In genomic region chrX:13005730-13006129, ce11 we compare ENCODE assay signal across 4 worm cellular contexts.
TF ChIP-seq lines count a peak whose summit lies in the region.

No protein-coding gene starts in this region.

TF ChIP-seq in whole organism, L2 larva, 48 proteins besides CTCF, POLR2A, EP300 and RAD21:
- peak; percentile 16 for TF ChIP-seq blmp-1 (tag; optimal IDR thresholded peaks at IDR 0.05; lab: Kevin White, UChicago; ENCODE audit: insufficient read depth)
- peak; percentile 64 for TF ChIP-seq nhr-25 (tag; optimal IDR thresholded peaks at IDR 0.05; lab: Kevin White, UChicago)
- TF ChIP-seq sma-9 (GFP tag; optimal IDR thresholded peaks at IDR 0.05; lab: Kevin White, UChicago), result no peak
- TF ChIP-seq sma-9 (tag; optimal IDR thresholded peaks at IDR 0.05; lab: Kevin White, UChicago), result no peak

TF ChIP-seq in whole organism, L3 larva, 47 proteins besides CTCF, POLR2A, EP300 and RAD21:
- TF ChIP-seq nhr-25 (tag; optimal IDR thresholded peaks at IDR 0.05; lab: Kevin White, UChicago), result peak; percentile 67
- TF ChIP-seq snpc-4 (tag; optimal IDR thresholded peaks at IDR 0.05; lab: Kevin White, UChicago), result no peak
- no peak for TF ChIP-seq pqm-1 (tag; optimal IDR thresholded peaks at IDR 0.05; lab: Kevin White, UChicago)

TF ChIP-seq in whole organism, L4 larva, 104 proteins besides CTCF, POLR2A, EP300 and RAD21:
- TF ChIP-seq aha-1 (tag; lab: Kevin White, UChicago) (peak; percentile 14), nhr-11 (tag; optimal IDR thresholded peaks at IDR 0.05; lab: Kevin White, UChicago) (no peak), nhr-25 (tag; optimal IDR thresholded peaks at IDR 0.05; lab: Kevin White, UChicago; ENCODE audit: borderline replicate concordance, insufficient read depth) (peak; percentile 64)

TF ChIP-seq in whole organism, young adult, 124 proteins besides CTCF, POLR2A, EP300 and RAD21:
- no peak for TF ChIP-seq F33H1.4 (GFP tag; IDR thresholded peaks at IDR 0.05; lab: Robert Waterston, UW)
- TF ChIP-seq Y56A3A.18 (GFP tag; IDR thresholded peaks at IDR 0.05; lab: Robert Waterston, UW), result no peak
- TF ChIP-seq ceh-27 (GFP tag; optimal IDR thresholded peaks at IDR 0.05; lab: Kevin White, UChicago), result no peak
- TF ChIP-seq madf-3 (GFP tag; IDR thresholded peaks at IDR 0.05; lab: Robert Waterston, UW), result 0 out of 2 replicates have a peak, but pooled peaks have one; percentile 31
TF ChIP-seq in whole organism, young adult: peak in this region for 1.
